Worm (Caenorhabditis elegans) whole organism, midembryonic: ENCODE measurements around the gene oig-3.

ENCODE experiments used
- T22C8.4 ChIP-seq: fragments of 200-800 bp; sonication (Bioruptor generic); IDR thresholded peaks from 2 replicates; pipeline ENCODE4 v1.3.6; 2022; ENCODE audit warnings: missing genetic modification characterization, missing compliant biosample characterization
- cog-1 ChIP-seq: sonication (generic microtip); optimal IDR thresholded peaks from 2 replicates; lab custom pipeline; 2016; ENCODE audit warnings: missing genetic modification characterization, missing compliant biosample characterization
- flt-1 ChIP-seq: fragments of 200-800 bp; sonication (Bioruptor generic); IDR thresholded peaks from 2 replicates; pipeline ENCODE4 v1.3.6; 2022; ENCODE audit warnings: missing genetic modification characterization, missing compliant biosample characterization
- klf-2 ChIP-seq: fragments of 200-800 bp; sonication (Bioruptor generic); conservative IDR thresholded peaks from 2 replicates; pipeline ENCODE4 v1.3.6; 2022; ENCODE audit warnings: missing genetic modification reagents, missing genetic modification characterization, missing compliant biosample characterization
- med-1 ChIP-seq: sonication (generic microtip); optimal IDR thresholded peaks from 2 replicates; lab custom pipeline; 2017; ENCODE audit warnings: missing genetic modification characterization, mild to moderate bottlenecking, missing compliant biosample characterization, antibody characterized with exemption, missing genetic modification reagents; ENCODE audit not compliant: insufficient read depth
- ref-1 ChIP-seq: fragments of 200-800 bp; sonication (Bioruptor generic); conservative IDR thresholded peaks from 2 replicates; pipeline ENCODE4 v1.3.6; 2022; ENCODE audit warnings: missing genetic modification reagents, missing genetic modification characterization, missing compliant biosample characterization
- tab-1 ChIP-seq: fragments of 200-800 bp; sonication (Bioruptor generic); IDR thresholded peaks from 2 replicates; pipeline ENCODE4 v1.3.6; 2022; ENCODE audit warnings: missing genetic modification characterization, missing compliant biosample characterization
- ztf-23 ChIP-seq: fragments of 200-800 bp; sonication (Bioruptor generic); IDR thresholded peaks from 2 replicates; pipeline ENCODE4 v1.3.6; 2022; ENCODE audit warnings: missing genetic modification reagents, missing genetic modification characterization, missing compliant biosample characterization
- ztf-29 ChIP-seq: fragments of 200-800 bp; sonication (Bioruptor generic); IDR thresholded peaks from 2 replicates; pipeline ENCODE4 v1.3.6; 2022; ENCODE audit warnings: missing genetic modification reagents, missing genetic modification characterization, missing compliant biosample characterization

The oig-3 gene

ce11 chrV:14729343-14729742 is at the start of gene oig-3:
oig-3 (plus strand) TSS chrV:14729643.
- TF ChIP-seq cog-1 (tag; lab: Kevin White, UChicago) = no peak
- no peak for TF ChIP-seq klf-2 (GFP tag; lab: Robert Waterston, UW)
- no peak for TF ChIP-seq ztf-23 (GFP tag; lab: Robert Waterston, UW)
- TF ChIP-seq ref-1 (GFP tag; lab: Robert Waterston, UW) = no peak
- TF ChIP-seq med-1 (GFP tag; lab: Kevin White, UChicago) = no peak
- no peak for TF ChIP-seq tab-1 (GFP tag; lab: Robert Waterston, UW)
- TF ChIP-seq ztf-29 = no peak
- TF ChIP-seq flt-1 (GFP tag; lab: Robert Waterston, UW) = no peak

ce11 chrV:14680014-14680413 is 49.4 kb upstream of the oig-3 start, which contains the start of gene C47E8.3:
C47E8.3 (plus strand) TSS chrV:14680314.
- TF ChIP-seq cog-1 (tag; lab: Kevin White, UChicago) (no peak), ztf-23 (GFP tag; lab: Robert Waterston, UW) (no peak), klf-2 (GFP tag; lab: Robert Waterston, UW) (no peak), flt-1 (GFP tag; lab: Robert Waterston, UW) (no peak), med-1 (GFP tag; lab: Kevin White, UChicago) (no peak), ref-1 (GFP tag; lab: Robert Waterston, UW) (no peak), T22C8.4 (GFP tag; lab: Robert Waterston, UW) (no peak), ztf-29 (no peak), tab-1 (GFP tag; lab: Robert Waterston, UW) (no peak)

- TF ChIP-seq ref-1 (GFP tag; lab: Robert Waterston, UW) (no peak), tab-1 (GFP tag; lab: Robert Waterston, UW) (no peak), cog-1 (tag; lab: Kevin White, UChicago) (no peak), flt-1 (GFP tag; lab: Robert Waterston, UW) (no peak), T22C8.4 (GFP tag; lab: Robert Waterston, UW) (no peak), med-1 (GFP tag; lab: Kevin White, UChicago) (no peak)
Measured at ce11 chrV:14682870-14683269, 46.6 kb upstream of the oig-3 start.

- no peak for TF ChIP-seq med-1 (GFP tag; lab: Kevin White, UChicago)
- TF ChIP-seq ztf-23 (GFP tag; lab: Robert Waterston, UW) = no peak
- no peak for TF ChIP-seq klf-2 (GFP tag; lab: Robert Waterston, UW)
- TF ChIP-seq flt-1 (GFP tag; lab: Robert Waterston, UW) = no peak
- TF ChIP-seq ref-1 (GFP tag; lab: Robert Waterston, UW) = no peak
- no peak for TF ChIP-seq tab-1 (GFP tag; lab: Robert Waterston, UW)
- TF ChIP-seq T22C8.4 (GFP tag; lab: Robert Waterston, UW) = no peak
- no peak for TF ChIP-seq ztf-29
- no peak for TF ChIP-seq cog-1 (tag; lab: Kevin White, UChicago)
Measured at ce11 chrV:14683291-14683690, 46.2 kb upstream of the oig-3 start.

ce11 chrV:14683926-14684325 is 45.5 kb upstream of the oig-3 start:
- no peak for TF ChIP-seq ref-1 (GFP tag; lab: Robert Waterston, UW)

- TF ChIP-seq ztf-29 (no peak), cog-1 (tag; lab: Kevin White, UChicago) (no peak), klf-2 (GFP tag; lab: Robert Waterston, UW) (no peak), flt-1 (GFP tag; lab: Robert Waterston, UW) (no peak), med-1 (GFP tag; lab: Kevin White, UChicago) (no peak), tab-1 (GFP tag; lab: Robert Waterston, UW) (no peak), ztf-23 (GFP tag; lab: Robert Waterston, UW) (no peak), T22C8.4 (GFP tag; lab: Robert Waterston, UW) (no peak), ref-1 (GFP tag; lab: Robert Waterston, UW) (no peak)
Measured at ce11 chrV:14684359-14685312, 44.8 kb upstream of the oig-3 start, which contains the start of gene hsp-90. hsp-90 (plus strand) TSS chrV:14684918.

- TF ChIP-seq tab-1 (GFP tag; lab: Robert Waterston, UW) (no peak), T22C8.4 (GFP tag; lab: Robert Waterston, UW) (0 out of 2 replicates have a peak, but pooled peaks have one; percentile 50), cog-1 (tag; lab: Kevin White, UChicago) (peak; percentile 90), flt-1 (GFP tag; lab: Robert Waterston, UW) (peak; percentile 69), klf-2 (GFP tag; lab: Robert Waterston, UW) (no peak), med-1 (GFP tag; lab: Kevin White, UChicago) (no peak), ztf-23 (GFP tag; lab: Robert Waterston, UW) (peak; percentile 88), ztf-29 (no peak)
Measured at ce11 chrV:14685435-14686058, 43.9 kb upstream of the oig-3 start, which contains the start of gene C47E8.4. C47E8.4 (minus strand) TSS chrV:14685485.

ce11 chrV:14686231-14687105 is 43.0 kb upstream of the oig-3 start:
- no peak for TF ChIP-seq flt-1 (GFP tag; lab: Robert Waterston, UW)
- no peak for TF ChIP-seq T22C8.4 (GFP tag; lab: Robert Waterston, UW)
- TF ChIP-seq cog-1 (tag; lab: Kevin White, UChicago) = no peak
- no peak for TF ChIP-seq klf-2 (GFP tag; lab: Robert Waterston, UW)
- no peak for TF ChIP-seq ztf-29
- no peak for TF ChIP-seq tab-1 (GFP tag; lab: Robert Waterston, UW)
